Worm (Caenorhabditis elegans): ENCODE data around the gene Y57G11C.52.

The Y57G11C.52 gene

ce11 chrIV:14853703-14854102 is at the start of gene Y57G11C.52:
Y57G11C.52 (plus strand) TSS chrIV:14854003.
- TF ChIP-seq ref-2 (tag; optimal IDR thresholded peaks at IDR 0.05) (no peak), pha-2 (tag; optimal IDR thresholded peaks at IDR 0.05) (no peak), hlh-8 (tag; optimal IDR thresholded peaks at IDR 0.05) (no peak), madf-2 (tag; optimal IDR thresholded peaks at IDR 0.05) (no peak), lim-6 (tag; optimal IDR thresholded peaks at IDR 0.05) (no peak), ceh-45 (GFP tag; IDR thresholded peaks at IDR 0.05) (no peak), ceh-6 (GFP tag; optimal IDR thresholded peaks at IDR 0.05) (no peak), C08G9.2 (tag; optimal IDR thresholded peaks at IDR 0.05) (no peak), dmd-4 (tag; optimal IDR thresholded peaks at IDR 0.05; ENCODE audit: borderline replicate concordance) (no peak), hlh-15 (tag; optimal IDR thresholded peaks at IDR 0.05) (no peak), npax-4 (tag; optimal IDR thresholded peaks at IDR 0.05) (no peak), gmeb-2 (tag; optimal IDR thresholded peaks at IDR 0.05) (no peak), fkh-6 (tag; optimal IDR thresholded peaks at IDR 0.05) (no peak), pat-9 (tag; optimal IDR thresholded peaks at IDR 0.05) (no peak), rnt-1 (tag; optimal IDR thresholded peaks at IDR 0.05) (no peak), hlh-13 (GFP tag; optimal IDR thresholded peaks at IDR 0.05) (no peak), unc-55 (GFP tag; optimal IDR thresholded peaks at IDR 0.05) (no peak)

DNA sequence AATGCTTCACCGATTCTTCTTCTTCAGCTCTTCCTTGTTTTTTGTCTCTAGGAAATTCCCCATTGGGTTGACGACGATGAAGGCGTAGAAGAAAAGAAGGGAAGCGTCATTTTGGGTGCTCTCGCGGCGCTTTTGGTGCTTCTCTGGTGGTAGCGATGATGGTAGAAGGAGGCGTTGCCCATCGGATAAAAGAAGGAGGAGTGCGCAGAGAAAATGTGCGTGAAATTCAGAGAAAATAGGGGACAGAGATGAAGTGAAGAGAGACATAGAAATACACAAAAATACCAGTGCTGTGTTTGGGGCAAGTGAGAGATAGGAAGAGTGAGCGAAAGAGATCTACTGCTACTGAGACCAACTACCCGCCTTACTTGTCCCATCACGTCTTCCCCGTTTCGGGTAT is 46.9 kb upstream of the Y57G11C.52 start, which contains the start of gene oig-5:
Gene oig-5, plus strand, starts transcription at position 301 of the 400 bp plus-strand sequence.
- TF ChIP-seq tbx-2 (tag; optimal IDR thresholded peaks at IDR 0.05) (no peak), pax-1 (tag; optimal IDR thresholded peaks at IDR 0.05) (no peak), ceh-31 (tag; optimal IDR thresholded peaks at IDR 0.05) (peak; percentile 9)

DNA sequence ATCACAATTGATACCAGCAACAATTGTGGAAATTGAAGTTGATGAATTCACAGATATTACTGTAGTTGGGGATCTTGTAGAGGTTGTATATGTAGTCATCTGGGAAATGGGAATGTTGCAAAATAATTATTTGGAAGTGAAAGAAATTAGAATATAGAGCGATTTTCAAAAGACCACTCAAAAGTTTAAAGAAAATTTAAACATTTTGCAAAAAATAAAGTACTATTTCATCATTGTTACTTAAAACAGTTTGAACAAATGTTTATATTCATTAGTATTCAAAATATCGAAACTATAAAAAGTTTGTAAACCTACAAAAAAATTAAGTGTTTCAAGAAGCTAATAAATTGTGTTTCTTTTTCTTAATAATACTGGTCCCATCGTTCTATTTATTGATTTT is 37.5 kb upstream of the Y57G11C.52 start, which contains the start of gene Y57G11C.46:
Gene Y57G11C.46, minus strand, starts transcription at position 101 of the 400 bp plus-strand sequence.
- no peak for TF ChIP-seq ceh-14 (tag; optimal IDR thresholded peaks at IDR 0.05)
- TF ChIP-seq ceh-31 (tag; optimal IDR thresholded peaks at IDR 0.05): no peak
- no peak for TF ChIP-seq nhr-11 (tag; optimal IDR thresholded peaks at IDR 0.05)
- TF ChIP-seq elt-2 (tag; optimal IDR thresholded peaks at IDR 0.05): no peak
- no peak for TF ChIP-seq nfya-1 (tag; optimal IDR thresholded peaks at IDR 0.05)
- no peak for TF ChIP-seq ztf-16 (tag; optimal IDR thresholded peaks at IDR 0.05)
- no peak for TF ChIP-seq unc-42 (tag; optimal IDR thresholded peaks at IDR 0.05)
- TF ChIP-seq unc-3 (GFP tag; conservative IDR thresholded peaks at IDR 0.05): no peak
- TF ChIP-seq unc-3 (tag; optimal IDR thresholded peaks at IDR 0.05): no peak

DNA sequence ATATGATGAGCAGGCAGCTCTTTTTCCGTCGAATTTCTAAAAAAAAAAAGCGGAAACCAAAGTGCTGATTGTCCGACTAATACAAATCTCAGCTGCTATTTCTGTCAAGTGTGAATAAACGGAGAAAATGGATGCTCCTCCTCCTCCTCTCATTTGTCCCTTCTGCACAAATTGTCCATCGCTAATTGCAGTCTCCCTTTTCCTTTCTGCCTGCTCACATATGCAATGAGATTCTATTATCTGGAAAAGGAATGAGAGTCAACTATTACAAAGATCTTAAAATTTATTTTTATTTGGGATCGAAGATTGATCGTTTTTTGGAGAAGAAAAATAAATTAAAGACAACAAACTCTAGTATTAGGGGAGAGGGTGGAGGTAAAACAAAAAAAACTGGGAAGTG is 31.5 kb upstream of the Y57G11C.52 start:
- TF ChIP-seq ztf-16 (tag; optimal IDR thresholded peaks at IDR 0.05): no peak
- TF ChIP-seq ttx-3 (tag; optimal IDR thresholded peaks at IDR 0.05): no peak
- peak; percentile 80 for TF ChIP-seq ama-1 (optimal IDR thresholded peaks at IDR 0.05)

ce11 chrIV:14824201-14824600 is 29.6 kb upstream of the Y57G11C.52 start:
- TF ChIP-seq unc-3 (GFP tag; conservative IDR thresholded peaks at IDR 0.05) (no peak), unc-3 (tag; optimal IDR thresholded peaks at IDR 0.05) (no peak), C08G9.2 (tag; optimal IDR thresholded peaks at IDR 0.05) (no peak), ceh-30 (tag; optimal IDR thresholded peaks at IDR 0.05) (no peak), ceh-18 (tag; optimal IDR thresholded peaks at IDR 0.05) (no peak), eyg-1 (tag; optimal IDR thresholded peaks at IDR 0.05) (no peak)

DNA sequence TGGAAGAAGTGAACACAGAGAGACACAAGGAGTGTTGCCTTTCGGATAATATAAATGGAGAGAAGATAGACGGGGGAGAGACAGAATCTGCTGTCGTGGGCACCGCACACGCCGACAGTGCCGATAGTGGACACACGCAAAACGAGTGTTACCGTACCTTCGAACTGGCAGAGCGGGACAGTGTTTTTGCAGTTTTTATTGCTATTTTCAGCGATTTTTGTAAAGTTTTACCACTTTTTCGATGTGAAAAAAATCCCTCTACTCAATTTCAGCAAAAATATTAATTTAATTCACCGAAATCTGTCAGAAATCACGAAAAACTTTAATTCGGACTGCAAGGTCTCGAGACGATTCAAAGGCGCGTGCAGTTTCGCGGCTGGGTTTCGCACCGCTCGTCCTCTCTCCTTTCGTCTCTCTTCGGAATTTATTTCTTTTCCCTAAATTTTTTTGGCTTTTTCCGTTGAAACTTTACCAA is 28.9 kb upstream of the Y57G11C.52 start, which contains the start of gene sec-61.A:
Gene sec-61.A, minus strand, starts transcription at position 387 of the 475 bp plus-strand sequence.
- TF ChIP-seq sox-4 (tag; optimal IDR thresholded peaks at IDR 0.05) (no peak), lin-11 (tag; optimal IDR thresholded peaks at IDR 0.05) (no peak), C38D4.7 (GFP tag; optimal IDR thresholded peaks at IDR 0.05) (no peak), rnt-1 (tag; optimal IDR thresholded peaks at IDR 0.05) (no peak), ceh-30 (tag; optimal IDR thresholded peaks at IDR 0.05) (no peak), madf-2 (tag; optimal IDR thresholded peaks at IDR 0.05) (peak; percentile 20), elt-2 (tag; optimal IDR thresholded peaks at IDR 0.05) (peak; percentile 43), mec-3 (tag; optimal IDR thresholded peaks at IDR 0.05; ENCODE audit: borderline replicate concordance) (no peak), pros-1 (tag; optimal IDR thresholded peaks at IDR 0.05) (no peak), ceh-9 (tag; optimal IDR thresholded peaks at IDR 0.05) (no peak), ceh-48 (tag; optimal IDR thresholded peaks at IDR 0.05) (no peak), pqm-1 (tag; optimal IDR thresholded peaks at IDR 0.05) (no peak), dmd-4 (tag; optimal IDR thresholded peaks at IDR 0.05; ENCODE audit: borderline replicate concordance) (no peak), ceh-19 (GFP tag; optimal IDR thresholded peaks at IDR 0.05) (no peak), hlh-6 (tag; optimal IDR thresholded peaks at IDR 0.05) (no peak), unc-86 (tag; optimal IDR thresholded peaks at IDR 0.05) (no peak), unc-3 (GFP tag; conservative IDR thresholded peaks at IDR 0.05) (no peak), unc-3 (tag; optimal IDR thresholded peaks at IDR 0.05) (peak; percentile 15)
